Fruit fly (Drosophila melanogaster) whole organism, embryonic: ENCODE measurements around the gene MtnD.

Source experiments
- Bteb2 ChIP-seq: fragments of 200-800 bp; sonication (Bioruptor generic); optimal IDR thresholded peaks from 2 replicates; lab custom pipeline; 2016; ENCODE audit warnings: missing biosample characterization, missing genetic modification characterization
- CG10431 ChIP-seq: fragments of 200-800 bp; sonication (Bioruptor generic); optimal IDR thresholded peaks from 3 replicates; lab custom pipeline; 2018; ENCODE audit warnings: missing biosample characterization, mild to moderate bottlenecking, missing genetic modification characterization
- CG10543 ChIP-seq: fragments of 200-800 bp; sonication (Bioruptor generic); optimal IDR thresholded peaks from 3 replicates; lab custom pipeline; 2017; ENCODE audit warnings: missing biosample characterization, mild to moderate bottlenecking, missing genetic modification characterization, moderate library complexity
- CG11723 ChIP-seq: fragments of 200-800 bp; sonication (Bioruptor generic); optimal IDR thresholded peaks from 2 replicates; lab custom pipeline; 2017; ENCODE audit warnings: missing biosample characterization, mild to moderate bottlenecking, missing genetic modification characterization
- CG12236 ChIP-seq: fragments of 200-800 bp; sonication (Bioruptor generic); optimal IDR thresholded peaks from 2 replicates; lab custom pipeline; 2016; ENCODE audit warnings: missing biosample characterization, missing genetic modification characterization
- CG14014 ChIP-seq: fragments of 200-800 bp; sonication (Bioruptor generic); IDR thresholded peaks from 2 replicates; pipeline ENCODE4 v1.3.6; 2022; ENCODE audit warnings: missing biosample characterization, missing genetic modification characterization
- CG14441 ChIP-seq: fragments of 200-800 bp; sonication (Bioruptor generic); IDR thresholded peaks from 2 replicates; pipeline ENCODE4 v1.3.6; 2022; ENCODE audit warnings: missing biosample characterization, missing genetic modification characterization
- CG15269 ChIP-seq: fragments of 200-800 bp; sonication (Bioruptor generic); optimal IDR thresholded peaks from 2 replicates; lab custom pipeline; 2018; ENCODE audit warnings: missing biosample characterization, mild to moderate bottlenecking, missing genetic modification characterization, moderate library complexity
- CG18262 ChIP-seq: fragments of 200-800 bp; optimal IDR thresholded peaks from 3 replicates; lab custom pipeline; 2019; ENCODE audit warnings: missing biosample characterization, mild to moderate bottlenecking, missing genetic modification characterization, moderate library complexity
- CG18476 ChIP-seq: fragments of 200-800 bp; sonication (Bioruptor generic); optimal IDR thresholded peaks from 2 replicates; lab custom pipeline; 2016; ENCODE audit warnings: missing biosample characterization, mild to moderate bottlenecking, missing genetic modification characterization
- CG2116 ChIP-seq: fragments of 200-800 bp; sonication (Bioruptor generic); optimal IDR thresholded peaks from 3 replicates; lab custom pipeline; 2018; ENCODE audit warnings: missing biosample characterization, mild to moderate bottlenecking, missing genetic modification characterization
- CG4328 ChIP-seq: fragments of 200-800 bp; sonication (Bioruptor generic); optimal IDR thresholded peaks from 3 replicates; lab custom pipeline; 2017; ENCODE audit warnings: missing biosample characterization, missing genetic modification reagents, missing genetic modification characterization
- CG4424 ChIP-seq: fragments of 200-800 bp; sonication (Bioruptor generic); optimal IDR thresholded peaks from 3 replicates; lab custom pipeline; 2016; ENCODE audit warnings: missing biosample characterization, missing genetic modification characterization
- CG7357 ChIP-seq: fragments of 200-800 bp; sonication (Bioruptor generic); IDR thresholded peaks from 3 replicates; pipeline ENCODE4 v1.3.6; 2022; ENCODE audit warnings: missing biosample characterization, missing genetic modification characterization
- CG9932 ChIP-seq: fragments of 200-800 bp; sonication (Bioruptor generic); IDR thresholded peaks from 2 replicates; pipeline ENCODE4 v1.3.6; 2022; ENCODE audit warnings: missing biosample characterization, missing genetic modification characterization
- Camta ChIP-seq: fragments of 200-800 bp; sonication (Bioruptor generic); optimal IDR thresholded peaks from 2 replicates; lab custom pipeline; 2016; ENCODE audit warnings: missing biosample characterization, missing genetic modification characterization
- D19B ChIP-seq: fragments of 200-800 bp; sonication (Bioruptor generic); optimal IDR thresholded peaks from 2 replicates; lab custom pipeline; 2017; ENCODE audit warnings: missing biosample characterization, mild to moderate bottlenecking, missing genetic modification characterization
- Dip3 ChIP-seq: fragments of 200-800 bp; sonication (Bioruptor generic); optimal IDR thresholded peaks from 3 replicates; lab custom pipeline; 2016; ENCODE audit warnings: missing biosample characterization, missing genetic modification characterization
- ERR ChIP-seq: fragments of 200-800 bp; sonication (Bioruptor generic); optimal IDR thresholded peaks from 2 replicates; lab custom pipeline; 2016; ENCODE audit warnings: missing biosample characterization, missing genetic modification characterization
- Elba2 ChIP-seq: fragments of 200-800 bp; sonication (Bioruptor generic); optimal IDR thresholded peaks from 3 replicates; lab custom pipeline; 2016; ENCODE audit warnings: missing biosample characterization, missing genetic modification characterization
- Hmx ChIP-seq: fragments of 200-800 bp; sonication (Bioruptor generic); optimal IDR thresholded peaks from 2 replicates; lab custom pipeline; 2016; ENCODE audit warnings: missing biosample characterization, missing genetic modification characterization
- Lpt ChIP-seq: fragments of >200 bp; optimal IDR thresholded peaks from 2 replicates; lab custom pipeline; 2018; ENCODE audit warnings: missing biosample characterization, missing genetic modification characterization
- MBD-R2 ChIP-seq: fragments of 200-800 bp; sonication (Bioruptor generic); IDR thresholded peaks from 2 replicates; pipeline ENCODE4 v1.3.6; 2022; ENCODE audit warnings: missing biosample characterization, missing genetic modification characterization
- MTF-1 ChIP-seq: fragments of 200-800 bp; sonication (Bioruptor generic); optimal IDR thresholded peaks from 2 replicates; lab custom pipeline; 2018; ENCODE audit warnings: missing biosample characterization, mild to moderate bottlenecking, missing genetic modification characterization, borderline replicate concordance
- Mad ChIP-seq: fragments of 200-800 bp; sonication (Bioruptor generic); optimal IDR thresholded peaks from 2 replicates; lab custom pipeline; 2016; ENCODE audit warnings: missing biosample characterization, missing genetic modification characterization
- Nf-YA ChIP-seq: fragments of 200-800 bp; sonication (Bioruptor generic); IDR thresholded peaks from 2 replicates; pipeline ENCODE4 v1.3.6; 2022; ENCODE audit warnings: missing biosample characterization, missing genetic modification characterization
- Oli ChIP-seq: fragments of 200-800 bp; sonication (Bioruptor generic); optimal IDR thresholded peaks from 2 replicates; lab custom pipeline; 2018; ENCODE audit warnings: missing biosample characterization, mild to moderate bottlenecking, missing genetic modification characterization, moderate library complexity
- Opbp ChIP-seq: fragments of 200-800 bp; sonication (Bioruptor generic); IDR thresholded peaks from 3 replicates; pipeline ENCODE4 v1.3.6; 2022; ENCODE audit warnings: missing biosample characterization, missing genetic modification characterization; ENCODE audit not compliant: partially characterized antibody
- Poxn ChIP-seq: fragments of 200-800 bp; sonication (Bioruptor generic); IDR thresholded peaks from 2 replicates; pipeline ENCODE4 v1.3.6; 2022; ENCODE audit warnings: missing biosample characterization, missing genetic modification characterization
- TFAM ChIP-seq: fragments of 200-800 bp; sonication (Bioruptor generic); optimal IDR thresholded peaks from 2 replicates; lab custom pipeline; 2017; ENCODE audit warnings: missing biosample characterization, missing genetic modification characterization, inconsistent platforms
- Xbp1 ChIP-seq: fragments of 200-800 bp; sonication (Bioruptor generic); optimal IDR thresholded peaks from 3 replicates; lab custom pipeline; 2016; ENCODE audit warnings: missing biosample characterization, mild to moderate bottlenecking, missing genetic modification characterization
- ara ChIP-seq: fragments of 200-800 bp; sonication (Bioruptor generic); IDR thresholded peaks from 2 replicates; pipeline ENCODE4 v1.3.6; 2022; ENCODE audit warnings: missing biosample characterization, missing genetic modification characterization
- ato ChIP-seq: fragments of 200-800 bp; sonication (Bioruptor generic); IDR thresholded peaks from 2 replicates; pipeline ENCODE4 v1.3.6; 2022; ENCODE audit warnings: missing biosample characterization, missing genetic modification characterization; ENCODE audit not compliant: partially characterized antibody
- caup ChIP-seq: fragments of 200-800 bp; sonication (Bioruptor generic); optimal IDR thresholded peaks from 3 replicates; lab custom pipeline; 2017; ENCODE audit warnings: missing biosample characterization, mild to moderate bottlenecking, missing genetic modification characterization, moderate library complexity; ENCODE audit not compliant: severe bottlenecking
- chn ChIP-seq: fragments of 200-800 bp; sonication (Bioruptor generic); optimal IDR thresholded peaks from 2 replicates; lab custom pipeline; 2016; ENCODE audit warnings: missing biosample characterization, missing genetic modification characterization
- crc ChIP-seq: fragments of 200-800 bp; sonication (Bioruptor generic); optimal IDR thresholded peaks from 2 replicates; lab custom pipeline; 2016; ENCODE audit warnings: missing biosample characterization, missing genetic modification characterization
- ems ChIP-seq: fragments of 200-800 bp; sonication (Bioruptor generic); optimal IDR thresholded peaks from 3 replicates; lab custom pipeline; 2016; ENCODE audit warnings: missing biosample characterization, missing genetic modification characterization
- eve ChIP-seq, 2 experiments: fragments of >200 bp; optimal IDR thresholded peaks; 2 replicates each; lab custom pipeline; 2017; ENCODE audit warnings: missing biosample characterization in 2 of 2, missing genetic modification characterization in 2 of 2
- fd3F ChIP-seq: fragments of 200-800 bp; sonication (Bioruptor generic); optimal IDR thresholded peaks from 2 replicates; lab custom pipeline; 2018; ENCODE audit warnings: missing biosample characterization, mild to moderate bottlenecking, missing genetic modification characterization, moderate library complexity
- ftz-f1 ChIP-seq: fragments of 200-800 bp; sonication (Bioruptor generic); optimal IDR thresholded peaks from 2 replicates; lab custom pipeline; 2016; ENCODE audit warnings: missing biosample characterization, missing genetic modification characterization
- hbn ChIP-seq: fragments of 200-800 bp; sonication (Bioruptor generic); IDR thresholded peaks from 2 replicates; pipeline ENCODE4 v1.3.6; 2022; ENCODE audit warnings: missing biosample characterization, missing genetic modification characterization; ENCODE audit not compliant: partially characterized antibody
- insv ChIP-seq, 2 experiments: fragments of 200-800 bp; sonication (Bioruptor generic); optimal IDR thresholded peaks; 3 replicates each; lab custom pipeline; 2016 to 2018; ENCODE audit warnings: missing biosample characterization in 2 of 2, missing genetic modification characterization in 2 of 2
- knrl ChIP-seq: fragments of 200-800 bp; sonication (Bioruptor generic); IDR thresholded peaks from 3 replicates; pipeline ENCODE4 v1.3.6; 2022; ENCODE audit warnings: missing biosample characterization, missing genetic modification characterization; ENCODE audit not compliant: partially characterized antibody
- lab ChIP-seq: fragments of 200-800 bp; sonication (Bioruptor generic); optimal IDR thresholded peaks from 3 replicates; lab custom pipeline; 2017; ENCODE audit warnings: missing biosample characterization, missing genetic modification characterization, mild to moderate bottlenecking, moderate library complexity, missing genetic modification reagents
- mld ChIP-seq: fragments of 200-800 bp; sonication (Bioruptor generic); IDR thresholded peaks from 3 replicates; pipeline ENCODE4 v1.3.6; 2022; ENCODE audit warnings: missing biosample characterization, missing genetic modification characterization; ENCODE audit not compliant: partially characterized antibody
- otp ChIP-seq: fragments of 200-800 bp; sonication (Bioruptor generic); IDR thresholded peaks from 3 replicates; pipeline ENCODE4, ENCODE4 v1.3.6; 2022; ENCODE audit warnings: missing biosample characterization, missing genetic modification characterization
- seq ChIP-seq: fragments of 200-800 bp; sonication (Bioruptor generic); IDR thresholded peaks from 2 replicates; pipeline ENCODE4 v1.3.6; 2022; ENCODE audit warnings: missing biosample characterization, missing genetic modification characterization
- sim ChIP-seq: fragments of 200-800 bp; sonication (Bioruptor generic); IDR thresholded peaks from 2 replicates; pipeline ENCODE4 v1.3.6; 2022; ENCODE audit warnings: missing biosample characterization, missing genetic modification characterization
- yki ChIP-seq: fragments of >200 bp; optimal IDR thresholded peaks from 3 replicates; lab custom pipeline; 2018

The MtnD gene

DNA sequence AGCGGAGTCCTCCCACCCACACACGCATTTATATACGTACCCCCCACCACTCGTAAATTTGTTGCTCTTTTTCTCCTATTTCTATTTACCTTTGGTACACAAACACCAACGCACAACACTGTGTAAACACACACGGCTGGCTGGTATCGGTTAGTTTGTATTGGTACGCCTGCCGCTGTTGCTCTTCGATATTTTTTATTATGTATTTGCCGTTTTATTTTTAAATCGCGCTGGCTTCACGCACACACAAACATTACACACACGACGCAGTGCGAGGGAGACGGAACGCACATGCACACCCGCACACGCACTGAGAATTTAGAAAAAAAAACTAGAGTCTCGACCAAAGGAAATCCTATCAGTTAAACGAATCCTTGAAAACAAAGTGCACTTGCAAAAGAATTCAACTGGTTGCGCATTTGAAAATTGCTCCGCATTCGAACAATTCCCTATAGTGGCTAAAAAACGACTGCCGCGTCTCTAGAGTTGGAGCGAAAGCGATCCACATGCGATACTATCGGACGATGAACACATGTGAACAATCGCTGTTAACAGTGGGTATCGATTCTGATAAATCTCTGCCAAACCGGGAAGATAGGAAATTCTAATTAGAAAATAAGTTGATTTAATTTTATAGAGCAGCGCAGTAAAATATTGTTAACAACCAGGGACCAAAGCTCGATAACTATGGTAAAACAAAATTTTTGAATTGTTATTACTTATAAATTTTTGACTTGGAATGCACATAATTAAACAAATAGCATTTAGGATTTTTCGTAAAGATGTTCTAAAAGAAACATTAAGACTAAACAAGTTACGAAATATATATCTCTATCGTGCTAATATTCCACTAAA, 16.1 kb downstream of the MtnD start (continued):
- TF ChIP-seq caup (GFP tag; lab: Kevin White, UChicago) (peak; percentile 93), knrl (GFP tag; lab: Robert Waterston, UW) (peak; percentile 95), CG10431 (GFP tag; lab: Kevin White, UChicago) (peak; percentile 88), ftz-f1 (peak; percentile 27), CG2116 (no peak), eve (GFP tag; optimal IDR thresholded peaks at IDR 0.05; lab: Kevin White, UChicago) (no peak), Lpt (GFP tag; lab: Kevin White, UChicago) (no peak), crc (GFP tag; lab: Kevin White, UChicago) (peak; percentile 42), ato (GFP tag; lab: Robert Waterston, UW) (peak; percentile 97), CG14441 (GFP tag; lab: Robert Waterston, UW) (peak; percentile 25; the same call in 1 of the 2 replicates), Poxn (no peak), CG9932 (GFP tag; lab: Robert Waterston, UW) (peak; percentile 55), ara (GFP tag; lab: Robert Waterston, UW) (peak; percentile 57; the same call in 1 of the 2 replicates), chn (GFP tag; lab: Kevin White, UChicago) (peak; percentile 35), mld (GFP tag; lab: Robert Waterston, UW) (peak; percentile 97), CG4424 (GFP tag; lab: Kevin White, UChicago) (no peak), Opbp (peak; percentile 98), ems (GFP tag; lab: Kevin White, UChicago) (peak; percentile 46), Oli (tag; lab: Kevin White, UChicago) (no peak), Bteb2 (GFP tag; lab: Kevin White, UChicago) (no peak), seq (GFP tag; lab: Robert Waterston, UW) (peak; percentile 62; the same call in 1 of the 2 replicates), MTF-1 (GFP tag; lab: Kevin White, UChicago) (peak; percentile 96), yki (lab: Kevin White, UChicago) (no peak), CG4328 (peak; percentile 90), lab (GFP tag; lab: Kevin White, UChicago) (peak; percentile 93), ERR (GFP tag; lab: Kevin White, UChicago) (peak; percentile 65), CG12236 (GFP tag; lab: Kevin White, UChicago) (peak; percentile 84), otp (GFP tag; lab: Robert Waterston, UW) (peak; percentile 61; the same call in 2 of the 3 replicates), sim (peak; percentile 63; the same call in 1 of the 2 replicates), CG18262 (no peak), hbn (GFP tag; lab: Robert Waterston, UW) (peak; percentile 89), CG18476 (no peak), CG15269 (tag; lab: Kevin White, UChicago) (peak; percentile 52), Camta (GFP tag; lab: Kevin White, UChicago) (peak; percentile 31), Xbp1 (GFP tag; lab: Kevin White, UChicago) (no peak), D19B (GFP tag; lab: Kevin White, UChicago) (peak; percentile 25), CG11723 (GFP tag; lab: Kevin White, UChicago) (peak; percentile 84), Mad (GFP tag; lab: Kevin White, UChicago) (peak; percentile 33), CG14014 (GFP tag; lab: Robert Waterston, UW) (peak; percentile 76; the same call in 1 of the 2 replicates), CG7357 (no peak), Dip3 (GFP tag; lab: Kevin White, UChicago) (peak; percentile 40), fd3F (GFP tag; lab: Kevin White, UChicago) (peak; percentile 41), Nf-YA (GFP tag; lab: Robert Waterston, UW) (peak; percentile 65), insv (GFP tag; optimal IDR thresholded peaks at IDR 0.05; lab: Kevin White, UChicago) (peak; percentile 72 to 96), MBD-R2 (GFP tag; lab: Robert Waterston, UW) (peak; percentile 38; the same call in 1 of the 2 replicates), Elba2 (GFP tag; lab: Kevin White, UChicago) (no peak), TFAM (GFP tag; lab: Kevin White, UChicago) (peak; percentile 55), CG10543 (GFP tag; lab: Kevin White, UChicago) (peak; percentile 89), Hmx (GFP tag; lab: Kevin White, UChicago) (no peak)
